Fruit fly (Drosophila melanogaster) S2 (cell line): ENCODE measurements around the gene CG11597.

ENCODE experiments used
- CG8478 ChIP-seq: fragments of >200 bp; optimal IDR thresholded peaks from 2 replicates; lab custom pipeline; 2018
- CTCF ChIP-seq, 2 experiments: fragments of >200 bp; optimal IDR thresholded peaks; 2 replicates each; lab custom pipeline; 2018

- TF ChIP-seq CTCF (optimal IDR thresholded peaks at IDR 0.05; lab: Kevin White, UChicago) (no peak), CG8478 (lab: Kevin White, UChicago) (no peak)
These were observed 40.2 kb upstream of the CG11597 start for dm6 chr3L:11862266-11862665.
